Worm (Caenorhabditis elegans) whole organism, young adult: ENCODE data around the gene ral-1.

Experiments used
- C06A6.2 ChIP-seq: fragments of 200-800 bp; sonication (Bioruptor generic); conservative IDR thresholded peaks from 2 replicates; pipeline ENCODE4 v1.3.6; 2022; ENCODE audit warnings: missing genetic modification characterization, missing compliant biosample characterization
- F10E7.11 ChIP-seq: sonication (generic microtip); optimal IDR thresholded peaks from 2 replicates; lab custom pipeline; 2017; ENCODE audit warnings: mild to moderate bottlenecking, missing genetic modification characterization, moderate library complexity, missing compliant biosample characterization
- F37B4.10 ChIP-seq: fragments of 200-800 bp; sonication (Bioruptor generic); IDR thresholded peaks from 2 replicates; pipeline ENCODE4 v1.3.6; 2022; ENCODE audit warnings: missing genetic modification characterization, missing compliant biosample characterization
- F39B2.1 ChIP-seq: fragments of 200-800 bp; sonication (Bioruptor generic); IDR thresholded peaks from 2 replicates; pipeline ENCODE4 v1.3.6; 2022; ENCODE audit warnings: missing genetic modification reagents, missing genetic modification characterization, missing compliant biosample characterization
- F57C9.4 ChIP-seq: sonication (generic microtip); optimal IDR thresholded peaks from 2 replicates; lab custom pipeline; 2017; ENCODE audit warnings: mild to moderate bottlenecking, missing genetic modification characterization, missing compliant biosample characterization
- ZK185.1 ChIP-seq: sonication (generic microtip); optimal IDR thresholded peaks from 2 replicates; lab custom pipeline; 2016; ENCODE audit warnings: mild to moderate bottlenecking, missing genetic modification characterization, missing compliant biosample characterization; ENCODE audit not compliant: poor library complexity, severe bottlenecking
- aptf-2 ChIP-seq: fragments of 200-800 bp; sonication (Bioruptor generic); conservative IDR thresholded peaks from 2 replicates; pipeline ENCODE4 v1.3.6; 2022; ENCODE audit warnings: missing genetic modification reagents, missing genetic modification characterization, missing compliant biosample characterization
- atf-7 ChIP-seq: sonication (generic microtip); optimal IDR thresholded peaks from 2 replicates; lab custom pipeline; 2017; ENCODE audit warnings: mild to moderate bottlenecking, missing genetic modification characterization, missing compliant biosample characterization
- attf-5 ChIP-seq: fragments of 200-800 bp; sonication (Bioruptor generic); optimal IDR thresholded peaks from 2 replicates; lab custom pipeline; 2018; ENCODE audit warnings: mild to moderate bottlenecking, missing genetic modification characterization, missing compliant biosample characterization
- attf-6 ChIP-seq: fragments of 200-800 bp; sonication (Bioruptor generic); IDR thresholded peaks from 2 replicates; pipeline ENCODE4 v1.3.6; 2022; ENCODE audit warnings: missing genetic modification reagents, missing genetic modification characterization, missing compliant biosample characterization
- bed-2 ChIP-seq: fragments of 200-800 bp; sonication (Bioruptor generic); IDR thresholded peaks from 2 replicates; pipeline ENCODE4 v1.3.6; 2022; ENCODE audit warnings: missing genetic modification reagents, missing genetic modification characterization, missing compliant biosample characterization
- ccch-3 ChIP-seq: fragments of 200-800 bp; sonication (Bioruptor generic); optimal IDR thresholded peaks from 2 replicates; lab custom pipeline; 2018; ENCODE audit warnings: mild to moderate bottlenecking, missing genetic modification characterization, missing compliant biosample characterization
- cebp-1 ChIP-seq, 2 experiments: fragments of 200-800 bp in 1 of 2; sonication (Bioruptor generic) in 1 of 2; sonication (generic microtip) in 1 of 2; IDR thresholded peaks in 1 of 2; optimal IDR thresholded peaks in 1 of 2; 2 replicates each; pipeline versions ENCODE4 v1.3.6 to Lab custom; 2017 to 2022; ENCODE audit warnings: missing compliant biosample characterization in 2 of 2, missing genetic modification characterization in 2 of 2, mild to moderate bottlenecking in 1 of 2, missing genetic modification reagents in 1 of 2, moderate library complexity in 1 of 2
- ceh-100 ChIP-seq: fragments of 200-800 bp; sonication (Bioruptor generic); IDR thresholded peaks from 2 replicates; pipeline ENCODE4 v1.3.6; 2022; ENCODE audit warnings: missing genetic modification reagents, missing genetic modification characterization, missing compliant biosample characterization
- die-1 ChIP-seq: sonication (generic microtip); optimal IDR thresholded peaks from 2 replicates; lab custom pipeline; 2016; ENCODE audit warnings: missing genotype, mild to moderate bottlenecking, missing genetic modification characterization, missing compliant biosample characterization
- efl-1 ChIP-seq: fragments of 150-350 bp; optimal IDR thresholded peaks from 2 replicates; lab custom pipeline; 2014; ENCODE audit warnings: missing biosample characterization, missing genetic modification reagents, missing genetic modification characterization
- egl-18 ChIP-seq: fragments of 200-800 bp; sonication (Bioruptor generic); IDR thresholded peaks from 2 replicates; pipeline ENCODE4 v1.3.6; 2022; ENCODE audit warnings: missing genetic modification reagents, missing genetic modification characterization, missing compliant biosample characterization
- hmg-1.2 ChIP-seq: fragments of 200-800 bp; sonication (Bioruptor generic); IDR thresholded peaks from 2 replicates; pipeline ENCODE4 v1.3.6; 2022; ENCODE audit warnings: missing genetic modification reagents, missing genetic modification characterization, missing compliant biosample characterization
- hmg-20 ChIP-seq: fragments of 200-800 bp; sonication (Bioruptor generic); IDR thresholded peaks from 2 replicates; pipeline ENCODE4 v1.3.6; 2022; ENCODE audit warnings: missing genetic modification reagents, missing genetic modification characterization, missing compliant biosample characterization
- hsf-1 ChIP-seq: fragments of 200-800 bp; sonication (Bioruptor generic); IDR thresholded peaks from 2 replicates; pipeline ENCODE4 v1.3.6; 2022; ENCODE audit warnings: missing genetic modification reagents, missing genetic modification characterization, missing compliant biosample characterization
- lin-54 ChIP-seq: fragments of 200-800 bp; sonication (Bioruptor generic); optimal IDR thresholded peaks from 2 replicates; lab custom pipeline; 2018; ENCODE audit warnings: mild to moderate bottlenecking, missing genetic modification characterization, missing compliant biosample characterization
- lir-1 ChIP-seq: fragments of 200-800 bp; sonication (Bioruptor generic); conservative IDR thresholded peaks from 2 replicates; pipeline ENCODE4 v1.3.6; 2022; ENCODE audit warnings: missing genetic modification reagents, missing genetic modification characterization, missing compliant biosample characterization
- lsl-1 ChIP-seq: fragments of 200-800 bp; sonication (Bioruptor generic); optimal IDR thresholded peaks from 2 replicates; lab custom pipeline; 2018; ENCODE audit warnings: mild to moderate bottlenecking, missing genetic modification characterization, moderate library complexity, missing compliant biosample characterization
- madf-8 ChIP-seq: fragments of 200-800 bp; sonication (Bioruptor generic); conservative IDR thresholded peaks from 2 replicates; pipeline ENCODE4 v1.3.6; 2022; ENCODE audit warnings: missing genetic modification reagents, missing genetic modification characterization, missing compliant biosample characterization
- mcd-1 ChIP-seq: fragments of 200-800 bp; sonication (Bioruptor generic); IDR thresholded peaks from 2 replicates; pipeline ENCODE4 v1.3.6; 2022; ENCODE audit warnings: missing genetic modification reagents, missing genetic modification characterization, missing compliant biosample characterization
- mes-4 ChIP-seq: sonication (generic microtip); optimal IDR thresholded peaks from 2 replicates; lab custom pipeline; 2016; ENCODE audit warnings: missing genotype, missing genetic modification characterization, missing compliant biosample characterization
- nfyb-1 ChIP-seq: fragments of 200-800 bp; sonication (Bioruptor generic); IDR thresholded peaks from 2 replicates; pipeline ENCODE4 v1.3.6; 2022; ENCODE audit warnings: missing genetic modification reagents, missing genetic modification characterization, missing compliant biosample characterization
- somi-1 ChIP-seq: fragments of 200-800 bp; sonication (Bioruptor generic); optimal IDR thresholded peaks from 2 replicates; lab custom pipeline; 2018; ENCODE audit warnings: mild to moderate bottlenecking, missing genetic modification characterization, missing compliant biosample characterization
- unc-62 ChIP-seq: fragments of 150-350 bp; optimal IDR thresholded peaks from 2 replicates; lab custom pipeline; 2014; ENCODE audit warnings: missing biosample characterization, missing genetic modification reagents, missing genetic modification characterization
- zim-3 ChIP-seq: sonication (generic microtip); optimal IDR thresholded peaks from 2 replicates; lab custom pipeline; 2017; ENCODE audit warnings: mild to moderate bottlenecking, missing genetic modification characterization, moderate library complexity, missing compliant biosample characterization
- ztf-18 ChIP-seq: sonication (generic microtip); optimal IDR thresholded peaks from 2 replicates; lab custom pipeline; 2016; ENCODE audit warnings: missing genotype, mild to moderate bottlenecking, missing genetic modification characterization, missing compliant biosample characterization
- ztf-26 ChIP-seq: sonication (generic microtip); optimal IDR thresholded peaks from 2 replicates; lab custom pipeline; 2017; ENCODE audit warnings: missing genetic modification characterization, missing compliant biosample characterization

Gene ral-1

DNA sequence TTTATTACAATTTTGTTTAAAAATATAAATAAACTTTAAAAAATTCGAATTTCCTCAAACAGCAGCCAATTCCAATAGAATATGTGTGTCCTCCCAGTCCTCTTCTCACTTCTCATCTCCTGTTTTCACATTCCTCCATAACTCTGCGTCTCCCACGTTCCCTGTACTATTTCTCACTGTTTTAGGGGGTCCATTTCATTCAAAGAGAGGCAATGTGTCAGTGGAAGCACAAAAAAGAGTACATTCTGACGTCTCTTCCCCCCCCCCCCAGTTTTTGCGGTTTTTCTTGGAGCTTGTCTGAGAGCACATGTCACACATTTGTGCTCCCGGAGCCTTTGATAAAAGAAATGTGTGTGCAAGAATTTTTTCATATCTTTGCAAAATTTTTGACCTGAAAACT, 6.6 kb upstream of the ral-1 start:
- TF ChIP-seq hmg-1.2 (GFP tag; lab: Robert Waterston, UW) (peak; percentile 76), lsl-1 (GFP tag; lab: Kevin White, UChicago) (no peak), cebp-1 (GFP tag; IDR thresholded peaks at IDR 0.05; lab: Robert Waterston, UW) (no peak), cebp-1 (tag; optimal IDR thresholded peaks at IDR 0.05; lab: Kevin White, UChicago) (peak; percentile 2)

DNA sequence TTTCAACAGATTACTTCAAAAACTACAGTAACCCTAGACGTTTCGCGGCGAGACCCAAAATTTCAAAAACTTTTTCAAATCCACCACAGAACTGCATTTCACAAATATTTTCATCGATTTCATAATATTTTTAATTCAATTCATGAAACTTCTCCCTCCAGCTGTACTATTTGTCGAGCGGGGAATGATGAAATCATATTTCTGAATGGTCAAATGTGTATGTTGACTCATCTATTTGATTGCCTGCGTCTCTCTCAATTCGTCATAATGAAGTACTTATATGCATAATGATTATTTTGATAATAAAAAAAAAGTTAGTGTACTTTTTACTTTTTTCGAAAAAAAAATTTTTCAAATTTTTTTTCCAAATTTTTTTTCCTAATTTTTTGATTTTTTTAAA, 4.8 kb upstream of the ral-1 start:
- TF ChIP-seq egl-18 (GFP tag; lab: Robert Waterston, UW) = no peak
- no peak for TF ChIP-seq F37B4.10 (GFP tag; lab: Robert Waterston, UW)
- no peak for TF ChIP-seq somi-1
- no peak for TF ChIP-seq F39B2.1 (GFP tag; lab: Robert Waterston, UW)
- TF ChIP-seq mes-4 (tag; lab: Kevin White, UChicago) = no peak
- no peak for TF ChIP-seq F10E7.11 (tag; lab: Kevin White, UChicago)
- peak; percentile 86 for TF ChIP-seq cebp-1 (GFP tag; IDR thresholded peaks at IDR 0.05; lab: Robert Waterston, UW)
- TF ChIP-seq cebp-1 (tag; optimal IDR thresholded peaks at IDR 0.05; lab: Kevin White, UChicago) = peak; percentile 95
- peak; percentile 28 for TF ChIP-seq unc-62
- TF ChIP-seq F57C9.4 (tag; lab: Kevin White, UChicago) = no peak
- no peak for TF ChIP-seq atf-7 (tag; lab: Kevin White, UChicago)
- TF ChIP-seq, all 124 proteins: peak for 2

DNA sequence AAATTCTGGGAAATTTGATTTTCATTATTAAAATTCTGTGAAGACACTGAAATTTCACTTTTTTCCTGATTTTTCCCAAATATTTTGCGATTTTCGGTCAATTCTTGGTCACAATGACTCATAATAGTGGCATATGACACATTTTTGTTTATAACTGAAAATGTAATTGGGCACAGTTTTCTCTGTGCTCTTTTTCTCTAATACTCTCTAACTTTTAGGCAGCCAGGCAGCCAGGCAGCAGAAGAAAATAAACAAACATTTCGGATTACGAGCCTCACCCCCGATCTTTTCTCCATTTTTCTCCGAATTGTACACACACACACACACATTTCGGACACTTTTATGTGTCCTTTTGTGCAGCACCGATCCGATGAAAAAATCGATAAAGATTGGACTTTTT, 3.7 kb upstream of the ral-1 start:
- TF ChIP-seq ztf-26 (no peak), ZK185.1 (tag; lab: Kevin White, UChicago) (no peak), hmg-20 (GFP tag; lab: Robert Waterston, UW) (no peak), attf-6 (GFP tag; lab: Robert Waterston, UW) (no peak), ccch-3 (no peak), attf-5 (peak; percentile 35), lir-1 (GFP tag; lab: Robert Waterston, UW) (no peak), cebp-1 (GFP tag; IDR thresholded peaks at IDR 0.05; lab: Robert Waterston, UW) (no peak), cebp-1 (tag; optimal IDR thresholded peaks at IDR 0.05; lab: Kevin White, UChicago) (peak; percentile 11), die-1 (tag; lab: Kevin White, UChicago) (no peak), ztf-18 (tag; lab: Kevin White, UChicago) (no peak), aptf-2 (no peak), nfyb-1 (GFP tag; lab: Robert Waterston, UW) (no peak), F39B2.1 (GFP tag; lab: Robert Waterston, UW) (no peak), somi-1 (no peak), C06A6.2 (GFP tag; lab: Robert Waterston, UW) (no peak), efl-1 (GFP tag; lab: Kevin White, UChicago) (no peak), bed-2 (GFP tag; lab: Robert Waterston, UW) (no peak), hsf-1 (GFP tag; lab: Robert Waterston, UW) (no peak)

DNA sequence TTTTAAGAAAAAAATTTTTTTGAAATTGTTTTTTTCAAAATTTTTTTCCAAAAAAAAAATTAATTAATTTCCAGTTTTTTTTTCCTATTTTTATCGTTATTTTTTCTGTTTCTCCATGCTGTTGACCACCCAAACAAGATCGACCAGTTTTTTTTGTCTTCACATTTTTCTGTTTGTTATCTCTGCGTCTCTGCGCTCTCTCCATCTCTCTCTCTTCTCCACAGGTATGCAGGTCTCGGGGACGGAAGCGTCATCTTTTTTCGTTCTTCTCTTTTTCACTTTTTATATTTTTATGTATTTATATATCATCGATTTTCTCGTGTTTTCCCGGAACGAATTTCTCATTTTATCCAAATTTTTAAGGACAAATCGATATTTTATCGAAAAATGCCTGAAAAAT, 2.2 kb upstream of the ral-1 start:
- peak; percentile 49; the same call in 1 of the 2 replicates for TF ChIP-seq hmg-1.2 (GFP tag; lab: Robert Waterston, UW)
- TF ChIP-seq zim-3 = no peak

ce11 chrIII:3309700-3310099, 1.4 kb upstream of the ral-1 start:
- TF ChIP-seq hsf-1 (GFP tag; lab: Robert Waterston, UW) (no peak), efl-1 (GFP tag; lab: Kevin White, UChicago) (peak; percentile 25), lin-54 (GFP tag; lab: Kevin White, UChicago) (peak; percentile 48), ceh-100 (GFP tag; lab: Robert Waterston, UW) (no peak), mcd-1 (GFP tag; lab: Robert Waterston, UW) (peak; percentile 57), lsl-1 (GFP tag; lab: Kevin White, UChicago) (peak; percentile 12), madf-8 (GFP tag; lab: Robert Waterston, UW) (0 out of 2 replicates have a peak, but pooled peaks have one; percentile 11)
- TF ChIP-seq, all 124 proteins: peak for 5
